Fruit fly (Drosophila melanogaster): Measurements from ENCODE around the gene Dhc1.

Dhc1 gene

DNA sequence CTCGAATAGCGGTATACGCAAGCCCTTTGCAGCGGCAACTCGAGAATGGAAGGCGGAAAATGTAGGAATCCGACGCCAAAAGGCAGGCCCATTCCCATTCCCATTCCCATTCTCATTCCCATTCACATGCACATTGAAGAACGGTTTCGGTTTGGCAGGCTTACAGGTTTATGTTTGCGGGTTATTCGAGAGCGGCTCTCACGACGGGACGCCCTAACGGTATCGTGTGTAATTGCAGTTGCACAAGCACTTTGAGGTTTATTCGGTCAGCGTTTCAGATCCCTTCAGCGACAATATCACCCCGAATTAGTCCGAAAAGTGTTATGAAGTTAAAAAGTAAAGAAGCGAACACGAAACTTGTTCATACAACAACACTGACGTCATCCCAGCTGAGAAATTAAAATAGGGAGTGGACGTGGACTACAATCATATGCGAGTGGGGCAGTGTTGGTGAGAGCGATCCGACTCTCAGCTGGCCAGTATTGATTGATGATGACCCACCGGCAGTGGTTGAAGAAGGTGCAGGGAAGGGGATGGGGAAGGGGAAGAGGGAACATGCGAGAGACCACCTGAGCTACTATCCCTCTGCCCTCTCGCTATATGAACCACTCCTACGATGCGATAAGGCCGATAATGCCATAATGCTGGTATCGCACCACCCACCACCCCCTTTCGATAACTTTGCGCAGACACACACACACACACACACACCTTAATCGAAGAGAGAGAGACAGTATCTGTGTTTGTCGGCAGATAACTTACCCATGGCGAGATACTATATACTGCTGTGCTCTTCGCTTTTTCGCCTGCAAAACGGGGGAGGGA is 30.0 kb upstream of the Dhc1 start (continued):
- peak; percentile 1 for TF ChIP-seq stwl (tag; optimal IDR thresholded peaks at IDR 0.05)
- no peak for TF ChIP-seq CG10654 (GFP tag; optimal IDR thresholded peaks at IDR 0.05)
- TF ChIP-seq CG14667 (GFP tag; IDR thresholded peaks at IDR 0.05): no peak
- no peak for TF ChIP-seq NC2α (GFP tag; optimal IDR thresholded peaks at IDR 0.05)
- TF ChIP-seq hth (optimal IDR thresholded peaks at IDR 0.05): no peak
- TF ChIP-seq CG18599 (GFP tag; optimal IDR thresholded peaks at IDR 0.05): no peak
- peak; percentile 2 for TF ChIP-seq CG6765 (GFP tag; optimal IDR thresholded peaks at IDR 0.05)
- no peak for TF ChIP-seq H2.0 (GFP tag; IDR thresholded peaks at IDR 0.05)
- no peak for TF ChIP-seq CG10462 (GFP tag; optimal IDR thresholded peaks at IDR 0.05)
- TF ChIP-seq Ptx1 (GFP tag; IDR thresholded peaks at IDR 0.05): no peak
- TF ChIP-seq CG18619 (GFP tag; optimal IDR thresholded peaks at IDR 0.05): peak; percentile 15
- TF ChIP-seq Camta (GFP tag; optimal IDR thresholded peaks at IDR 0.05): no peak
- TF ChIP-seq Sox102F (GFP tag; optimal IDR thresholded peaks at IDR 0.05): no peak
- TF ChIP-seq nom (GFP tag; optimal IDR thresholded peaks at IDR 0.05): peak; percentile 35
- no peak for TF ChIP-seq sr (GFP tag; IDR thresholded peaks at IDR 0.05)
- TF ChIP-seq jumu (GFP tag; optimal IDR thresholded peaks at IDR 0.05): no peak
- TF ChIP-seq cas (GFP tag; IDR thresholded peaks at IDR 0.05): no peak
- peak; percentile 35 for TF ChIP-seq ash1 (GFP tag; optimal IDR thresholded peaks at IDR 0.05)
- TF ChIP-seq stc (GFP tag; IDR thresholded peaks at IDR 0.05): no peak
- TF ChIP-seq scrt (GFP tag; optimal IDR thresholded peaks at IDR 0.05): no peak
- no peak for TF ChIP-seq CG7372 (GFP tag; IDR thresholded peaks at IDR 0.05)
- no peak for TF ChIP-seq NfI (GFP tag; optimal IDR thresholded peaks at IDR 0.05)
- no peak for TF ChIP-seq CG9876 (GFP tag; optimal IDR thresholded peaks at IDR 0.05)
- TF ChIP-seq CG2120 (GFP tag; optimal IDR thresholded peaks at IDR 0.05): peak; percentile 44
- TF ChIP-seq CG8944 (GFP tag; optimal IDR thresholded peaks at IDR 0.05): no peak
- TF ChIP-seq Dll (GFP tag; IDR thresholded peaks at IDR 0.05; ENCODE audit: partially characterized antibody): no peak
- no peak for TF ChIP-seq ap (GFP tag; IDR thresholded peaks at IDR 0.05)
- TF ChIP-seq slp2 (GFP tag; optimal IDR thresholded peaks at IDR 0.05): no peak
- TF ChIP-seq CG2129 (GFP tag; IDR thresholded peaks at IDR 0.05; ENCODE audit: partially characterized antibody): no peak
- no peak for TF ChIP-seq CG12299 (tag; optimal IDR thresholded peaks at IDR 0.05)
- no peak for TF ChIP-seq YL-1 (GFP tag; optimal IDR thresholded peaks at IDR 0.05)
- peak; percentile 36 for TF ChIP-seq CrebB (tag; optimal IDR thresholded peaks at IDR 0.05)
- no peak for TF ChIP-seq CG17186 (GFP tag; optimal IDR thresholded peaks at IDR 0.05)
- no peak for TF ChIP-seq tna (GFP tag; IDR thresholded peaks at IDR 0.05; ENCODE audit: partially characterized antibody)
- TF ChIP-seq Gsc (GFP tag; IDR thresholded peaks at IDR 0.05): no peak
- no peak for TF ChIP-seq mld (GFP tag; IDR thresholded peaks at IDR 0.05; ENCODE audit: partially characterized antibody)
- no peak for TF ChIP-seq CG12391 (tag; optimal IDR thresholded peaks at IDR 0.05)
- no peak for TF ChIP-seq CG16863 (GFP tag; optimal IDR thresholded peaks at IDR 0.05)
- TF ChIP-seq gcm (GFP tag; optimal IDR thresholded peaks at IDR 0.05): peak; percentile 43
- no peak for TF ChIP-seq CG32767 (GFP tag; IDR thresholded peaks at IDR 0.05)
- no peak for TF ChIP-seq CG6689 (GFP tag; IDR thresholded peaks at IDR 0.05)
- no peak for TF ChIP-seq CG3407 (GFP tag; optimal IDR thresholded peaks at IDR 0.05)
- TF ChIP-seq Scr (GFP tag; IDR thresholded peaks at IDR 0.05; ENCODE audit: partially characterized antibody): no peak
- no peak for TF ChIP-seq CG3995 (GFP tag; optimal IDR thresholded peaks at IDR 0.05)
- peak in 1 of 2 experiments; percentile 82 for TF ChIP-seq Pdp1 (GFP tag; optimal IDR thresholded peaks at IDR 0.05)
- TF ChIP-seq Nf-YB (GFP tag; optimal IDR thresholded peaks at IDR 0.05): peak; percentile 14
- no peak for TF ChIP-seq danr (GFP tag; IDR thresholded peaks at IDR 0.05)
- TF ChIP-seq Fer2 (tag; optimal IDR thresholded peaks at IDR 0.05): no peak
- no peak for TF ChIP-seq CG7839 (tag; optimal IDR thresholded peaks at IDR 0.05)
- no peak for TF ChIP-seq Abd-B (GFP tag; optimal IDR thresholded peaks at IDR 0.05)
